Fruit fly (Drosophila melanogaster) whole organism, embryonic: ENCODE results near the gene CG17744.

Experiments used
- Atf6 ChIP-seq: fragments of 200-800 bp; sonication (Bioruptor generic); IDR thresholded peaks from 2 replicates; pipeline ENCODE4 v1.3.6; 2022; ENCODE audit warnings: missing biosample characterization, missing genetic modification characterization
- CG10274 ChIP-seq: fragments of 200-800 bp; sonication (Bioruptor generic); optimal IDR thresholded peaks from 3 replicates; lab custom pipeline; 2017; ENCODE audit warnings: missing biosample characterization, mild to moderate bottlenecking, missing genetic modification characterization
- CG11093 ChIP-seq: fragments of 200-800 bp; sonication (Bioruptor generic); IDR thresholded peaks from 3 replicates; pipeline ENCODE4 v1.3.6; 2022; ENCODE audit warnings: missing biosample characterization, missing genetic modification characterization
- CG11456 ChIP-seq: fragments of 200-800 bp; sonication (Bioruptor generic); IDR thresholded peaks from 3 replicates; pipeline ENCODE4 v1.3.6; 2022; ENCODE audit warnings: missing biosample characterization, missing genetic modification characterization
- CG14710 ChIP-seq: fragments of 200-800 bp; sonication (Bioruptor generic); optimal IDR thresholded peaks from 3 replicates; lab custom pipeline; 2019; ENCODE audit warnings: missing biosample characterization, mild to moderate bottlenecking, missing genetic modification characterization, moderate library complexity
- CG14965 ChIP-seq: fragments of 200-800 bp; sonication (Bioruptor generic); optimal IDR thresholded peaks from 2 replicates; lab custom pipeline; 2016; ENCODE audit warnings: missing biosample characterization, missing genetic modification characterization, borderline replicate concordance
- CG15269 ChIP-seq: fragments of 200-800 bp; sonication (Bioruptor generic); optimal IDR thresholded peaks from 2 replicates; lab custom pipeline; 2018; ENCODE audit warnings: missing biosample characterization, mild to moderate bottlenecking, missing genetic modification characterization, moderate library complexity
- CG15514 ChIP-seq: fragments of 200-800 bp; sonication (Bioruptor generic); optimal IDR thresholded peaks from 3 replicates; lab custom pipeline; 2017; ENCODE audit warnings: missing biosample characterization, missing genetic modification characterization, mild to moderate bottlenecking, moderate library complexity, missing genetic modification reagents
- CG15696 ChIP-seq: fragments of 200-800 bp; sonication (Bioruptor generic); optimal IDR thresholded peaks from 2 replicates; lab custom pipeline; 2019; ENCODE audit warnings: missing biosample characterization, mild to moderate bottlenecking, missing genetic modification characterization, moderate library complexity
- CG16813 ChIP-seq: fragments of 200-800 bp; sonication (Bioruptor generic); IDR thresholded peaks from 3 replicates; pipeline ENCODE4 v1.3.6; 2022; ENCODE audit warnings: missing biosample characterization, missing genetic modification characterization; ENCODE audit not compliant: partially characterized antibody
- CG17186 ChIP-seq: fragments of 200-800 bp; sonication (Bioruptor generic); optimal IDR thresholded peaks from 3 replicates; lab custom pipeline; 2017; ENCODE audit warnings: missing biosample characterization, missing genetic modification reagents, missing genetic modification characterization
- CG17359 ChIP-seq: fragments of 200-800 bp; sonication (Bioruptor generic); optimal IDR thresholded peaks from 3 replicates; lab custom pipeline; 2018; ENCODE audit warnings: missing biosample characterization, mild to moderate bottlenecking, missing genetic modification characterization, moderate library complexity
- CG32532 ChIP-seq: fragments of 200-800 bp; sonication (Bioruptor generic); IDR thresholded peaks from 2 replicates; pipeline ENCODE4 v1.3.6; 2022; ENCODE audit warnings: missing biosample characterization, missing genetic modification characterization
- CG3847 ChIP-seq: fragments of 200-800 bp; sonication (Bioruptor generic); IDR thresholded peaks from 2 replicates; pipeline ENCODE4 v1.3.6; 2022; ENCODE audit warnings: missing biosample characterization, missing genetic modification characterization
- CG3995 ChIP-seq: fragments of 200-800 bp; sonication (Bioruptor generic); optimal IDR thresholded peaks from 3 replicates; lab custom pipeline; 2016; ENCODE audit warnings: missing biosample characterization, missing genetic modification characterization
- CG6254 ChIP-seq: fragments of 200-800 bp; sonication (Bioruptor generic); optimal IDR thresholded peaks from 3 replicates; lab custom pipeline; 2017; ENCODE audit warnings: mild to moderate bottlenecking, missing biosample characterization, missing genetic modification reagents, missing genetic modification characterization
- CG6654 ChIP-seq: fragments of 200-800 bp; sonication (Bioruptor generic); optimal IDR thresholded peaks from 2 replicates; lab custom pipeline; 2017; ENCODE audit warnings: missing biosample characterization, mild to moderate bottlenecking, missing genetic modification characterization
- CG7556 ChIP-seq: fragments of 200-800 bp; sonication (Bioruptor generic); optimal IDR thresholded peaks from 2 replicates; lab custom pipeline; 2017; ENCODE audit warnings: missing biosample characterization, mild to moderate bottlenecking, missing genetic modification characterization
- CG9817 ChIP-seq: fragments of 200-800 bp; sonication (Bioruptor generic); optimal IDR thresholded peaks from 2 replicates; lab custom pipeline; 2018; ENCODE audit warnings: missing biosample characterization, mild to moderate bottlenecking, missing genetic modification characterization, moderate library complexity
- CG9876 ChIP-seq: fragments of 200-800 bp; sonication (Bioruptor generic); optimal IDR thresholded peaks from 2 replicates; lab custom pipeline; 2016; ENCODE audit warnings: missing biosample characterization, missing genetic modification characterization
- Drgx ChIP-seq: fragments of 200-800 bp; sonication (Bioruptor generic); IDR thresholded peaks from 2 replicates; pipeline ENCODE4 v1.3.6; 2022; ENCODE audit warnings: missing biosample characterization, missing genetic modification characterization
- Fer2 ChIP-seq: fragments of 200-800 bp; sonication (Bioruptor generic); optimal IDR thresholded peaks from 2 replicates; lab custom pipeline; 2018; ENCODE audit warnings: missing biosample characterization, mild to moderate bottlenecking, missing genetic modification characterization, moderate library complexity
- HHEX ChIP-seq: fragments of 200-800 bp; sonication (Bioruptor generic); optimal IDR thresholded peaks from 3 replicates; lab custom pipeline; 2017; ENCODE audit warnings: missing biosample characterization, mild to moderate bottlenecking, missing genetic modification characterization, missing genetic modification reagents
- Hmr ChIP-seq: fragments of 200-800 bp; sonication (Bioruptor generic); optimal IDR thresholded peaks from 3 replicates; lab custom pipeline; 2017; ENCODE audit warnings: mild to moderate bottlenecking, missing biosample characterization, missing genetic modification reagents, missing genetic modification characterization
- Optix ChIP-seq: fragments of 200-800 bp; sonication (Bioruptor generic); IDR thresholded peaks from 3 replicates; pipeline ENCODE4 v1.3.6; 2022; ENCODE audit warnings: missing biosample characterization, missing genetic modification characterization
- Six4 ChIP-seq: fragments of 200-800 bp; sonication (Bioruptor generic); optimal IDR thresholded peaks from 2 replicates; lab custom pipeline; 2016; ENCODE audit warnings: missing biosample characterization, missing genetic modification characterization
- Sox102F ChIP-seq: fragments of 200-800 bp; sonication (Bioruptor generic); optimal IDR thresholded peaks from 2 replicates; lab custom pipeline; 2018; ENCODE audit warnings: missing biosample characterization, mild to moderate bottlenecking, missing genetic modification characterization, moderate library complexity
- Sry-δ ChIP-seq: fragments of 200-800 bp; sonication (Bioruptor generic); optimal IDR thresholded peaks from 2 replicates; lab custom pipeline; 2016; ENCODE audit warnings: missing biosample characterization, missing genetic modification characterization
- Usf ChIP-seq: fragments of 200-800 bp; sonication (Bioruptor generic); optimal IDR thresholded peaks from 2 replicates; lab custom pipeline; 2017; ENCODE audit warnings: missing genotype, missing biosample characterization, missing genetic modification characterization
- ap ChIP-seq: fragments of 200-800 bp; sonication (Bioruptor generic); IDR thresholded peaks from 2 replicates; pipeline ENCODE4 v1.3.6; 2022; ENCODE audit warnings: missing biosample characterization, missing genetic modification characterization
- az2 ChIP-seq: fragments of 200-800 bp; sonication (Bioruptor generic); optimal IDR thresholded peaks from 3 replicates; lab custom pipeline; 2016; ENCODE audit warnings: missing biosample characterization, missing genetic modification characterization
- bsh ChIP-seq, 2 experiments: fragments of 200-800 bp; sonication (Bioruptor generic); optimal IDR thresholded peaks; 2 replicates each; lab custom pipeline; 2017 to 2018; ENCODE audit warnings: mild to moderate bottlenecking in 2 of 2, missing biosample characterization in 2 of 2, missing genetic modification characterization in 2 of 2, moderate library complexity in 1 of 2
- cato ChIP-seq: fragments of 200-800 bp; sonication (Bioruptor generic); optimal IDR thresholded peaks from 2 replicates; lab custom pipeline; 2016; ENCODE audit warnings: missing biosample characterization, missing genetic modification characterization, borderline replicate concordance
- crc ChIP-seq: fragments of 200-800 bp; sonication (Bioruptor generic); optimal IDR thresholded peaks from 2 replicates; lab custom pipeline; 2016; ENCODE audit warnings: missing biosample characterization, missing genetic modification characterization
- dan ChIP-seq: fragments of 200-800 bp; sonication (Bioruptor generic); IDR thresholded peaks from 2 replicates; pipeline ENCODE4 v1.3.6; 2022; ENCODE audit warnings: missing biosample characterization, missing genetic modification characterization
- en ChIP-seq: fragments of 200-800 bp; sonication (Bioruptor generic); optimal IDR thresholded peaks from 2 replicates; lab custom pipeline; 2016; ENCODE audit warnings: missing biosample characterization, missing genetic modification characterization
- hkb ChIP-seq, 2 experiments: fragments of 200-800 bp in 1 of 2; fragments of >200 bp in 1 of 2; sonication (Bioruptor generic) in 1 of 2; IDR thresholded peaks in 1 of 2; optimal IDR thresholded peaks in 1 of 2; 2 replicates each; pipeline versions ENCODE4 v1.3.6 to Lab custom; 2017 to 2022; ENCODE audit warnings: missing biosample characterization in 1 of 2, missing genetic modification characterization in 1 of 2
- ken ChIP-seq: fragments of 200-800 bp; sonication (Bioruptor generic); IDR thresholded peaks from 3 replicates; pipeline ENCODE4 v1.3.6; 2022; ENCODE audit warnings: missing biosample characterization, missing genetic modification characterization
- kni ChIP-seq: fragments of 200-800 bp; sonication (Bioruptor generic); optimal IDR thresholded peaks from 3 replicates; lab custom pipeline; 2017; ENCODE audit warnings: mild to moderate bottlenecking, missing biosample characterization, missing genetic modification reagents, missing genetic modification characterization
- maf-S ChIP-seq: fragments of 200-800 bp; sonication (Bioruptor generic); optimal IDR thresholded peaks from 2 replicates; lab custom pipeline; 2016; ENCODE audit warnings: missing biosample characterization, missing genetic modification characterization
- nom ChIP-seq: fragments of 200-800 bp; sonication (Bioruptor generic); optimal IDR thresholded peaks from 2 replicates; lab custom pipeline; 2017; ENCODE audit warnings: missing biosample characterization, missing genetic modification characterization, mild to moderate bottlenecking, moderate library complexity, missing genetic modification reagents
- peb ChIP-seq: fragments of 200-800 bp; sonication (Bioruptor generic); IDR thresholded peaks from 2 replicates; pipeline ENCODE4 v1.3.6; 2022; ENCODE audit warnings: missing biosample characterization, missing genetic modification characterization
- repo ChIP-seq: fragments of 200-800 bp; sonication (Bioruptor generic); optimal IDR thresholded peaks from 2 replicates; lab custom pipeline; 2016; ENCODE audit warnings: missing biosample characterization, missing genetic modification characterization
- run ChIP-seq: fragments of 200-800 bp; sonication (Bioruptor generic); optimal IDR thresholded peaks from 3 replicates; lab custom pipeline; 2018; ENCODE audit warnings: missing biosample characterization, mild to moderate bottlenecking, missing genetic modification characterization
- unc-4 ChIP-seq: fragments of 200-800 bp; sonication (Bioruptor generic); IDR thresholded peaks from 2 replicates; pipeline ENCODE4 v1.3.6; 2022; ENCODE audit warnings: missing biosample characterization, missing genetic modification characterization; ENCODE audit not compliant: partially characterized antibody
- unpg ChIP-seq: fragments of 200-800 bp; sonication (Bioruptor generic); optimal IDR thresholded peaks from 3 replicates; lab custom pipeline; 2018; ENCODE audit warnings: missing biosample characterization, mild to moderate bottlenecking, missing genetic modification characterization, moderate library complexity
- wdn ChIP-seq: fragments of 200-800 bp; sonication (Bioruptor generic); IDR thresholded peaks from 2 replicates; pipeline ENCODE4 v1.3.6; 2022; ENCODE audit warnings: missing biosample characterization, missing genetic modification characterization
- wor ChIP-seq: fragments of 200-800 bp; sonication (Bioruptor generic); IDR thresholded peaks from 2 replicates; pipeline ENCODE4 v1.3.6; 2022; ENCODE audit warnings: missing biosample characterization, missing genetic modification characterization

The CG17744 gene

DNA sequence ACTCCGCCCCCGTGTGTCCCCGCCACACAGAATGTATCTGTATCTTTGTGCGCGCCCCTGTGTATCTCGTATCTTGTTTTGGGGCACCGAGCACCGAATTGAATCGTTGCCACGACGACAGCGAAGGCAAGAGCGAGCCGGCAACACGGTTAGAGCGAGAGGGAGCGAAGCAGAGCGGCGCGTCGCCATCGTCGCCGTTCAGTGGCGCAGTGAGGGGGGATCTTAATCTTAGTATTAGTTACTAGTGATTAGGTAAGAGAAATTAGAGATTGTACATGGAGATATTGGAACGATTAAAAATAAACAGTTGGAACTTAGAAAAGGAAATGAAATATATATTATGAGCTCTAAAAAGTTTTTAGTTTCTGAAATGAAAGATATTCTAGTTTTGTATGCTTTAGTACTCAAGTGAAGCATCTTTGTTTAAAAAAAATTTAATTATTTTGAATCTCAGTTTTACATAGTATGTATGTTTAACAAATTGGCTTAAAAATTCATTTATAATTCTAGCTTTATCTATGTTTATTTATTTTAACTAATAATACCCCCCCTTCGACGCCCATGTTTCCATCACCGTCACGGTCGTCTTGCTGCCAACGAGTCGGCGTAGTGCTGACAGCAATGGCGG lies 37.5 kb downstream of the CG17744 start (continued):
- TF ChIP-seq HHEX (GFP tag; lab: Kevin White, UChicago) (peak; percentile 92), Sry-δ (peak; percentile 19), CG7556 (GFP tag; lab: Kevin White, UChicago) (peak; percentile 98), CG14965 (GFP tag; lab: Kevin White, UChicago) (peak; percentile 13), unc-4 (no peak), CG9876 (GFP tag; lab: Kevin White, UChicago) (peak; percentile 36), Usf (GFP tag; lab: Kevin White, UChicago) (peak; percentile 88), Fer2 (peak; percentile 68), az2 (GFP tag; lab: Kevin White, UChicago) (peak; percentile 89), bsh (GFP tag; optimal IDR thresholded peaks at IDR 0.05; lab: Kevin White, UChicago) (peak; percentile 29 to 84), Optix (GFP tag; lab: Robert Waterston, UW) (peak; percentile 61; the same call in 2 of the 3 replicates), CG9817 (peak; percentile 81), en (GFP tag; lab: Kevin White, UChicago) (peak; percentile 3), crc (GFP tag; lab: Kevin White, UChicago) (peak; percentile 15), CG14710 (peak; percentile 97), repo (peak; percentile 1), CG10274 (peak; percentile 82), CG11093 (GFP tag; lab: Robert Waterston, UW) (peak; percentile 81), Sox102F (GFP tag; lab: Kevin White, UChicago) (peak; percentile 90), CG16813 (GFP tag; lab: Robert Waterston, UW) (no peak), maf-S (GFP tag; lab: Kevin White, UChicago) (peak; percentile 43), Six4 (GFP tag; lab: Kevin White, UChicago) (peak; percentile 83), CG6654 (GFP tag; lab: Kevin White, UChicago) (peak; percentile 85), dan (GFP tag; lab: Robert Waterston, UW) (peak; percentile 45; the same call in 1 of the 2 replicates), CG15514 (GFP tag; lab: Kevin White, UChicago) (peak; percentile 63), CG3847 (peak; percentile 81), CG17186 (GFP tag; lab: Kevin White, UChicago) (peak; percentile 33), wdn (GFP tag; lab: Robert Waterston, UW) (peak; percentile 62; the same call in 1 of the 2 replicates), CG6254 (peak; percentile 91), Drgx (GFP tag; lab: Robert Waterston, UW) (peak; percentile 70), nom (peak; percentile 69), CG32532 (peak; percentile 82), ap (GFP tag; lab: Robert Waterston, UW) (peak; percentile 42; the same call in 1 of the 2 replicates), kni (GFP tag; lab: Kevin White, UChicago) (peak; percentile 91), Atf6 (peak; percentile 74), Hmr (peak; percentile 91), unpg (GFP tag; lab: Kevin White, UChicago) (peak; percentile 80), cato (GFP tag; lab: Kevin White, UChicago) (peak; percentile 71), ken (GFP tag; lab: Robert Waterston, UW) (0 out of 3 replicates have a peak, but pooled peaks have one; percentile 33), hkb (optimal IDR thresholded peaks at IDR 0.05; lab: Kevin White, UChicago) (no peak), hkb (GFP tag; IDR thresholded peaks at IDR 0.05; lab: Robert Waterston, UW) (peak; percentile 83), wor (GFP tag; lab: Robert Waterston, UW) (peak; percentile 77), run (tag; lab: Kevin White, UChicago) (peak; percentile 68), CG17359 (tag; lab: Kevin White, UChicago) (peak; percentile 88), CG15269 (tag; lab: Kevin White, UChicago) (peak; percentile 90), CG15696 (tag; lab: Kevin White, UChicago) (peak; percentile 92), peb (GFP tag; lab: Robert Waterston, UW) (no peak; the same call in none of the 2 replicates), CG3995 (GFP tag; lab: Kevin White, UChicago) (peak; percentile 50), CG11456 (GFP tag; lab: Robert Waterston, UW) (peak; percentile 78)
